Worm (Caenorhabditis elegans) whole organism, L3 larva: ENCODE measurements around the gene rpb-6.

Experiments
- R02D3.7 ChIP-seq: fragments of 150-350 bp; optimal IDR thresholded peaks from 2 replicates; lab custom pipeline; 2014; ENCODE audit warnings: missing biosample characterization, missing genetic modification characterization
- ZK546.5 ChIP-seq: sonication (generic microtip); optimal IDR thresholded peaks from 2 replicates; lab custom pipeline; 2017; ENCODE audit warnings: missing biosample characterization, missing genetic modification characterization
- aly-2 ChIP-seq: fragments of 150-350 bp; optimal IDR thresholded peaks from 2 replicates; lab custom pipeline; 2014; ENCODE audit warnings: missing biosample characterization, missing genetic modification characterization
- ama-1 ChIP-seq: fragments of 150-350 bp; optimal IDR thresholded peaks from 2 replicates; lab custom pipeline; 2018
- ceh-16 ChIP-seq: sonication (generic microtip); optimal IDR thresholded peaks from 2 replicates; lab custom pipeline; 2017; ENCODE audit warnings: missing biosample characterization, missing genetic modification characterization
- ceh-28 ChIP-seq: fragments of 150-350 bp; optimal IDR thresholded peaks from 2 replicates; lab custom pipeline; 2014; ENCODE audit warnings: missing biosample characterization, missing genetic modification reagents, missing genetic modification characterization
- ceh-82 ChIP-seq: fragments of 150-350 bp; optimal IDR thresholded peaks from 2 replicates; lab custom pipeline; 2014; ENCODE audit warnings: missing biosample characterization, missing genetic modification characterization
- ceh-9 ChIP-seq: sonication (generic microtip); optimal IDR thresholded peaks from 2 replicates; lab custom pipeline; 2018; ENCODE audit warnings: missing biosample characterization, missing genetic modification characterization
- daf-12 ChIP-seq: fragments of 150-350 bp; optimal IDR thresholded peaks from 2 replicates; lab custom pipeline; 2014; ENCODE audit warnings: missing biosample characterization, missing genetic modification reagents, missing genetic modification characterization
- egl-27 ChIP-seq: sonication (generic microtip); optimal IDR thresholded peaks from 4 replicates; lab custom pipeline; 2017; ENCODE audit warnings: missing biosample characterization, missing genetic modification reagents, missing genetic modification characterization
- egl-5 ChIP-seq: fragments of 150-350 bp; optimal IDR thresholded peaks from 2 replicates; lab custom pipeline; 2017; ENCODE audit warnings: missing biosample characterization, missing genetic modification reagents, missing genetic modification characterization, inconsistent platforms
- elt-1 ChIP-seq: fragments of 150-350 bp; optimal IDR thresholded peaks from 2 replicates; lab custom pipeline; 2014; ENCODE audit warnings: missing biosample characterization, missing genetic modification characterization
- elt-2 ChIP-seq: sonication (generic microtip); optimal IDR thresholded peaks from 2 replicates; lab custom pipeline; 2016; ENCODE audit warnings: missing genetic modification reagents, mild to moderate bottlenecking, missing genetic modification characterization, missing compliant biosample characterization
- elt-3 ChIP-seq, 3 experiments: fragments of 150-350 bp in 1 of 3; sonication (generic microtip) in 2 of 3; optimal IDR thresholded peaks; 2 replicates in 2 of 3; 4 replicates in 1 of 3; lab custom pipeline; 2014 to 2017; ENCODE audit warnings: missing biosample characterization in 3 of 3, missing genetic modification characterization in 3 of 3
- eor-1 ChIP-seq, 2 experiments: fragments of 150-350 bp; optimal IDR thresholded peaks; 2 replicates each; lab custom pipeline; 2014 to 2018; ENCODE audit warnings: missing biosample characterization in 2 of 2, missing genetic modification characterization in 2 of 2
- fkh-10 ChIP-seq: sonication (generic microtip); optimal IDR thresholded peaks from 2 replicates; lab custom pipeline; 2017; ENCODE audit warnings: missing biosample characterization, missing genetic modification reagents, missing genetic modification characterization
- fkh-2 ChIP-seq: fragments of 150-350 bp; optimal IDR thresholded peaks from 2 replicates; lab custom pipeline; 2014; ENCODE audit warnings: missing biosample characterization, missing genetic modification reagents, missing genetic modification characterization
- fos-1 ChIP-seq: fragments of 150-350 bp; optimal IDR thresholded peaks from 2 replicates; lab custom pipeline; 2014; ENCODE audit warnings: missing biosample characterization, missing genetic modification characterization
- hmg-11 ChIP-seq: sonication (generic microtip); optimal IDR thresholded peaks from 2 replicates; lab custom pipeline; 2016; ENCODE audit warnings: missing genetic modification characterization, missing compliant biosample characterization
- jun-1 ChIP-seq: fragments of 150-350 bp; optimal IDR thresholded peaks from 2 replicates; lab custom pipeline; 2014; ENCODE audit warnings: missing biosample characterization, missing genetic modification reagents, missing genetic modification characterization
- lin-15B ChIP-seq: fragments of 150-350 bp; optimal IDR thresholded peaks from 2 replicates; lab custom pipeline; 2014; ENCODE audit warnings: missing biosample characterization, missing genetic modification characterization
- lin-39 ChIP-seq: fragments of 150-350 bp; optimal IDR thresholded peaks from 2 replicates; lab custom pipeline; 2018; ENCODE audit warnings: missing biosample characterization, missing genetic modification reagents, missing genetic modification characterization
- lsy-12 ChIP-seq: sonication (generic microtip); optimal IDR thresholded peaks from 2 replicates; lab custom pipeline; 2016; ENCODE audit warnings: mild to moderate bottlenecking, missing genetic modification characterization, missing compliant biosample characterization
- mdl-1 ChIP-seq: fragments of 150-350 bp; optimal IDR thresholded peaks from 2 replicates; lab custom pipeline; 2014; ENCODE audit warnings: missing biosample characterization, missing genetic modification characterization
- mml-1 ChIP-seq: fragments of 150-350 bp; sonication (generic microtip); optimal IDR thresholded peaks from 3 replicates; lab custom pipeline; 2014; ENCODE audit warnings: missing biosample characterization, missing genetic modification characterization
- nfya-1 ChIP-seq: sonication (generic microtip); optimal IDR thresholded peaks from 2 replicates; lab custom pipeline; 2017; ENCODE audit warnings: missing genetic modification characterization, mild to moderate bottlenecking, missing compliant biosample characterization, antibody characterized with exemption, moderate library complexity; ENCODE audit not compliant: insufficient read depth
- nhr-11 ChIP-seq: fragments of 150-350 bp; optimal IDR thresholded peaks from 2 replicates; lab custom pipeline; 2014; ENCODE audit warnings: missing biosample characterization, missing genetic modification characterization
- nhr-12 ChIP-seq: fragments of 150-350 bp; optimal IDR thresholded peaks from 2 replicates; lab custom pipeline; 2014; ENCODE audit warnings: missing biosample characterization, missing genetic modification characterization
- nhr-23 ChIP-seq: fragments of 150-350 bp; optimal IDR thresholded peaks from 2 replicates; lab custom pipeline; 2014; ENCODE audit warnings: missing biosample characterization, missing genetic modification reagents, missing genetic modification characterization
- nhr-237 ChIP-seq: fragments of 150-350 bp; optimal IDR thresholded peaks from 2 replicates; lab custom pipeline; 2014; ENCODE audit warnings: missing biosample characterization, missing genetic modification characterization
- nhr-25 ChIP-seq: sonication (generic microtip); optimal IDR thresholded peaks from 2 replicates; lab custom pipeline; 2017; ENCODE audit warnings: missing biosample characterization, missing genetic modification characterization
- nhr-28 ChIP-seq: fragments of 150-350 bp; optimal IDR thresholded peaks from 2 replicates; lab custom pipeline; 2014; ENCODE audit warnings: missing biosample characterization, missing genetic modification characterization
- nhr-43 ChIP-seq: sonication (generic microtip); optimal IDR thresholded peaks from 2 replicates; lab custom pipeline; 2016; ENCODE audit warnings: mild to moderate bottlenecking, missing genetic modification characterization, missing compliant biosample characterization; ENCODE audit not compliant: poor library complexity, severe bottlenecking
- nhr-67 ChIP-seq: fragments of 150-350 bp; optimal IDR thresholded peaks from 2 replicates; lab custom pipeline; 2014; ENCODE audit warnings: missing biosample characterization, missing genetic modification characterization
- nhr-76 ChIP-seq: fragments of 150-350 bp; sonication (generic microtip); optimal IDR thresholded peaks from 5 replicates; lab custom pipeline; 2014; ENCODE audit warnings: missing biosample characterization, missing genetic modification characterization
- nhr-77 ChIP-seq: fragments of 150-350 bp; optimal IDR thresholded peaks from 2 replicates; lab custom pipeline; 2014; ENCODE audit warnings: missing biosample characterization, missing genetic modification characterization
- pha-4 ChIP-seq: fragments of 150-350 bp; optimal IDR thresholded peaks from 2 replicates; lab custom pipeline; 2014; ENCODE audit warnings: missing biosample characterization, missing genetic modification reagents, missing genetic modification characterization
- pqm-1 ChIP-seq: fragments of 150-350 bp; optimal IDR thresholded peaks from 2 replicates; lab custom pipeline; 2017; ENCODE audit warnings: missing biosample characterization, missing genetic modification characterization, inconsistent platforms
- sea-2 ChIP-seq: fragments of 150-350 bp; sonication (generic microtip); optimal IDR thresholded peaks from 4 replicates; lab custom pipeline; 2014; ENCODE audit warnings: missing biosample characterization, missing genetic modification reagents, missing genetic modification characterization
- skn-1 ChIP-seq: fragments of 150-350 bp; optimal IDR thresholded peaks from 2 replicates; lab custom pipeline; 2014; ENCODE audit warnings: missing biosample characterization, missing genetic modification characterization
- snpc-4 ChIP-seq: fragments of 150-350 bp; optimal IDR thresholded peaks from 2 replicates; lab custom pipeline; 2014; ENCODE audit warnings: missing biosample characterization, missing genetic modification characterization
- tbx-2 ChIP-seq: sonication (generic microtip); optimal IDR thresholded peaks from 2 replicates; lab custom pipeline; 2016; ENCODE audit warnings: mild to moderate bottlenecking, missing genetic modification characterization, missing compliant biosample characterization
- unc-39 ChIP-seq: sonication (generic microtip); optimal IDR thresholded peaks from 4 replicates; lab custom pipeline; 2017; ENCODE audit warnings: missing biosample characterization, missing genetic modification characterization
- unc-62 ChIP-seq: fragments of 150-350 bp; sonication (generic microtip); optimal IDR thresholded peaks from 4 replicates; lab custom pipeline; 2014; ENCODE audit warnings: missing biosample characterization, missing genetic modification reagents, missing genetic modification characterization
- zag-1 ChIP-seq: fragments of 150-350 bp; optimal IDR thresholded peaks from 2 replicates; lab custom pipeline; 2014; ENCODE audit warnings: missing biosample characterization, missing genetic modification characterization
- ztf-11 ChIP-seq: fragments of 150-350 bp; optimal IDR thresholded peaks from 2 replicates; lab custom pipeline; 2014; ENCODE audit warnings: missing biosample characterization, missing genetic modification characterization
- ztf-4 ChIP-seq: fragments of 150-350 bp; optimal IDR thresholded peaks from 2 replicates; lab custom pipeline; 2014; ENCODE audit warnings: missing biosample characterization, missing genetic modification characterization

rpb-6 gene

ce11 chrII:10539232-10539631 lies 39.9 kb upstream of the rpb-6 start, which contains the start of gene R166.3:
Gene R166.3 (minus strand): TSS chrII:10539332.
- TF ChIP-seq ztf-4 (tag; lab: Kevin White, UChicago) (no peak), ama-1 (no peak), elt-2 (no peak), aly-2 (tag; lab: Kevin White, UChicago) (no peak), lin-15B (no peak), nhr-43 (tag; lab: Kevin White, UChicago) (no peak), unc-62 (GFP tag; lab: Kevin White, UChicago) (no peak), ceh-82 (no peak), snpc-4 (tag; lab: Kevin White, UChicago) (no peak), fkh-10 (GFP tag; lab: Kevin White, UChicago) (no peak), daf-12 (tag; lab: Kevin White, UChicago) (no peak), unc-39 (tag; lab: Kevin White, UChicago) (no peak), fos-1 (no peak), sea-2 (GFP tag; lab: Kevin White, UChicago) (no peak), nhr-12 (tag; lab: Kevin White, UChicago) (no peak), eor-1 (tag; optimal IDR thresholded peaks at IDR 0.05; lab: Kevin White, UChicago) (no peak), tbx-2 (tag; lab: Kevin White, UChicago) (no peak), nhr-77 (tag; lab: Kevin White, UChicago) (no peak)

- TF ChIP-seq nhr-77 (tag; lab: Kevin White, UChicago) (no peak), aly-2 (tag; lab: Kevin White, UChicago) (peak; percentile 32), ceh-9 (tag; lab: Kevin White, UChicago) (no peak), tbx-2 (tag; lab: Kevin White, UChicago) (peak; percentile 60), R02D3.7 (peak; percentile 96), nhr-28 (tag; lab: Kevin White, UChicago) (peak; percentile 29), elt-3 (tag; optimal IDR thresholded peaks at IDR 0.05; lab: Kevin White, UChicago) (no peak), ceh-16 (no peak), sea-2 (GFP tag; lab: Kevin White, UChicago) (no peak), lsy-12 (tag; lab: Kevin White, UChicago) (peak; percentile 95), nhr-76 (tag; lab: Kevin White, UChicago) (no peak), jun-1 (tag; lab: Kevin White, UChicago) (peak; percentile 57), pqm-1 (tag; lab: Kevin White, UChicago) (peak; percentile 51), mml-1 (tag; lab: Kevin White, UChicago) (no peak), nhr-67 (tag; lab: Kevin White, UChicago) (no peak), fkh-10 (GFP tag; lab: Kevin White, UChicago) (no peak), daf-12 (tag; lab: Kevin White, UChicago) (no peak), nhr-23 (tag; lab: Kevin White, UChicago) (peak; percentile 79), pha-4 (tag; lab: Kevin White, UChicago) (peak; percentile 91), egl-5 (tag; lab: Kevin White, UChicago) (no peak), ztf-4 (tag; lab: Kevin White, UChicago) (peak; percentile 78), elt-1 (no peak), eor-1 (tag; optimal IDR thresholded peaks at IDR 0.05; lab: Kevin White, UChicago) (no peak), nhr-25 (tag; lab: Kevin White, UChicago) (peak; percentile 62), mdl-1 (tag; lab: Kevin White, UChicago) (no peak), nhr-237 (tag; lab: Kevin White, UChicago) (no peak), unc-62 (GFP tag; lab: Kevin White, UChicago) (no peak), skn-1 (tag; lab: Kevin White, UChicago) (peak; percentile 74), nhr-12 (tag; lab: Kevin White, UChicago) (no peak), nfya-1 (tag; lab: Kevin White, UChicago) (peak; percentile 66), ZK546.5 (tag; lab: Kevin White, UChicago) (peak; percentile 23), nhr-43 (tag; lab: Kevin White, UChicago) (peak; percentile 79), unc-39 (tag; lab: Kevin White, UChicago) (no peak), ceh-82 (no peak), ztf-11 (tag; lab: Kevin White, UChicago) (no peak), lin-39 (peak; percentile 62), ama-1 (peak; percentile 97), lin-15B (peak; percentile 42), hmg-11 (tag; lab: Kevin White, UChicago) (peak; percentile 4), ceh-28 (tag; lab: Kevin White, UChicago) (peak; percentile 34), egl-27 (no peak), snpc-4 (tag; lab: Kevin White, UChicago) (no peak), zag-1 (tag; lab: Kevin White, UChicago) (no peak), elt-2 (peak; percentile 56), nhr-11 (tag; lab: Kevin White, UChicago) (no peak), fkh-2 (no peak), fos-1 (no peak)
Observed at ce11 chrII:10541923-10542486, 37.2 kb upstream of the rpb-6 start, which contains the start of gene pro-1. Gene pro-1 (minus strand): TSS chrII:10541996.
